Worm (Caenorhabditis elegans) whole organism, L4 larva: ENCODE results near the gene F15B9.6.

Experiments used
- Y75B8A.6 ChIP-seq: fragments of 200-800 bp; sonication (Bioruptor generic); IDR thresholded peaks from 2 replicates; pipeline ENCODE4 v1.3.6; 2022; ENCODE audit warnings: missing genetic modification reagents, missing genetic modification characterization, missing compliant biosample characterization
- arid-1 ChIP-seq: fragments of 200-800 bp; sonication (Bioruptor generic); conservative IDR thresholded peaks from 2 replicates; pipeline ENCODE4 v1.3.6; 2022; ENCODE audit warnings: missing genetic modification reagents, missing genetic modification characterization, missing compliant biosample characterization
- ceh-82 ChIP-seq: sonication (generic microtip); optimal IDR thresholded peaks from 2 replicates; lab custom pipeline; 2017; ENCODE audit warnings: missing biosample characterization, missing genetic modification characterization
- nhr-237 ChIP-seq: sonication (generic microtip); optimal IDR thresholded peaks from 2 replicates; lab custom pipeline; 2017; ENCODE audit warnings: missing biosample characterization, missing genetic modification characterization
- pqm-1 ChIP-seq: sonication (generic microtip); optimal IDR thresholded peaks from 2 replicates; lab custom pipeline; 2017; ENCODE audit warnings: missing biosample characterization, missing genetic modification characterization
- tag-97 ChIP-seq: fragments of 200-800 bp; sonication (Bioruptor generic); IDR thresholded peaks from 2 replicates; pipeline ENCODE4 v1.3.6; 2022; ENCODE audit warnings: missing genetic modification characterization, missing compliant biosample characterization
- tra-1 ChIP-seq: fragments of 200-800 bp; sonication (Bioruptor generic); IDR thresholded peaks from 2 replicates; pipeline ENCODE4 v1.3.6; 2022; ENCODE audit warnings: missing genetic modification reagents, missing genetic modification characterization, missing compliant biosample characterization

- no peak for TF ChIP-seq ceh-82 (tag; lab: Kevin White, UChicago)
- TF ChIP-seq Y75B8A.6 (GFP tag; lab: Robert Waterston, UW), result no peak
- TF ChIP-seq tra-1 (GFP tag; lab: Robert Waterston, UW), result no peak
- no peak for TF ChIP-seq arid-1 (GFP tag; lab: Robert Waterston, UW)
- no peak for TF ChIP-seq pqm-1
- no peak for TF ChIP-seq nhr-237 (tag; lab: Kevin White, UChicago)
- no peak for TF ChIP-seq tag-97 (GFP tag; lab: Robert Waterston, UW)
These were observed 47.9 kb downstream of the F15B9.6 start, which contains the start of gene F42E8.1 for ce11 chrV:13061836-13062235.
